Worm (Caenorhabditis elegans) whole organism, late embryonic: ENCODE measurements around the gene srx-92.

Experiments
- ahr-1 ChIP-seq: sonication (generic microtip); optimal IDR thresholded peaks from 2 replicates; lab custom pipeline; 2016; ENCODE audit warnings: missing genetic modification characterization, missing compliant biosample characterization
- nhr-11 ChIP-seq: fragments of 150-350 bp; optimal IDR thresholded peaks from 2 replicates; lab custom pipeline; 2014; ENCODE audit warnings: missing biosample characterization, missing genetic modification characterization
- pha-4 ChIP-seq: fragments of 150-350 bp; optimal IDR thresholded peaks from 2 replicates; lab custom pipeline; 2018; ENCODE audit warnings: missing biosample characterization, missing genetic modification reagents, missing genetic modification characterization

DNA sequence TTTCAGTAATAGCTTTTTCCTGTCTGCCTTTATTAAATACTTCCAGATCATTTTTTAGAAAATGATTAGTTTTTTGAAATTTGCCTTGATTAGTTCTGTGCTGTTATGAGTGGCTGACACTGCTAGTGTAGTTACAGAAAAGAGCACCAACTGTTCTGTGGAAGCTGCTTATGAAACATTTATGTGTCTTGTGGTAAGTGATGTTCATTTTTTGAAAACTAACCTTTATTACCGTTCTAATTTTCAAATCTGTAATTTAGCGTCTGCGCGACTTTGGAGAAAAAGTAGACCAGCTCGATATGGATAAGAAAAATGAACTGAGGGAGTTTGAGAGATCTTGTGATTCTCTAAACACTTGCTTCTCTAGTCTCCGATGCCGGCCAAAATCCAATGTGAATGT is 44.4 kb upstream of the srx-92 start, which contains the start of gene srj-14:
- TF ChIP-seq ahr-1 (tag; lab: Kevin White, UChicago) (no peak), nhr-11 (no peak), pha-4 (tag; lab: Kevin White, UChicago) (no peak)
